Fruit fly (Drosophila melanogaster): ENCODE results near the gene CG2698.

dm6 chr3R:7980222-7980621, 21.1 kb upstream of the CG2698 start, which contains the start of gene Sfp84E:
- TF ChIP-seq EcR (GFP tag; optimal IDR thresholded peaks at IDR 0.05) (no peak), CG15710 (tag; optimal IDR thresholded peaks at IDR 0.05) (no peak), CG12605 (GFP tag; IDR thresholded peaks at IDR 0.05) (no peak), fd96Ca (GFP tag; IDR thresholded peaks at IDR 0.05) (no peak), CG32121 (GFP tag; IDR thresholded peaks at IDR 0.05) (no peak), D1 (tag; optimal IDR thresholded peaks at IDR 0.05) (no peak), Snoo (tag; optimal IDR thresholded peaks at IDR 0.05) (no peak), CG17806 (tag; optimal IDR thresholded peaks at IDR 0.05) (no peak), CG34367 (tag; optimal IDR thresholded peaks at IDR 0.05) (no peak), CG13204 (GFP tag; optimal IDR thresholded peaks at IDR 0.05) (no peak), CG8301 (tag; optimal IDR thresholded peaks at IDR 0.05) (no peak), Ets98B (GFP tag; IDR thresholded peaks at IDR 0.05) (no peak)
